Fruit fly (Drosophila melanogaster) whole organism, embryonic: ENCODE measurements around the gene Sr-CI.
A peak's percentile ranks its signal among the peaks of the same experiment; 100 is the strongest.

Source experiments
- ATbp ChIP-seq: fragments of 200-800 bp; sonication (Bioruptor generic); optimal IDR thresholded peaks from 2 replicates; lab custom pipeline; 2017; ENCODE audit warnings: missing biosample characterization, mild to moderate bottlenecking, missing genetic modification characterization, missing genetic modification reagents
- Abd-B ChIP-seq: fragments of 200-800 bp; sonication (Bioruptor generic); optimal IDR thresholded peaks from 2 replicates; lab custom pipeline; 2018; ENCODE audit warnings: missing biosample characterization, mild to moderate bottlenecking, missing genetic modification characterization, moderate library complexity
- B-H1 ChIP-seq: fragments of 200-800 bp; sonication (Bioruptor generic); IDR thresholded peaks from 3 replicates; pipeline ENCODE4 v1.3.6; 2022; ENCODE audit warnings: missing biosample characterization, missing genetic modification characterization
- Blimp-1 ChIP-seq: fragments of 200-800 bp; sonication (Bioruptor generic); optimal IDR thresholded peaks from 3 replicates; lab custom pipeline; 2018; ENCODE audit warnings: missing biosample characterization, missing genetic modification characterization, mild to moderate bottlenecking, moderate library complexity, missing genetic modification reagents
- CG10654 ChIP-seq: fragments of 200-800 bp; sonication (Bioruptor generic); optimal IDR thresholded peaks from 2 replicates; lab custom pipeline; 2016; ENCODE audit warnings: missing biosample characterization, missing genetic modification characterization
- CG11723 ChIP-seq: fragments of 200-800 bp; sonication (Bioruptor generic); optimal IDR thresholded peaks from 2 replicates; lab custom pipeline; 2017; ENCODE audit warnings: missing biosample characterization, mild to moderate bottlenecking, missing genetic modification characterization
- CG12942 ChIP-seq: fragments of 200-800 bp; sonication (Bioruptor generic); optimal IDR thresholded peaks from 3 replicates; lab custom pipeline; 2016; ENCODE audit warnings: missing biosample characterization, missing genetic modification characterization
- CG13894 ChIP-seq: fragments of 200-800 bp; sonication (Bioruptor generic); optimal IDR thresholded peaks from 3 replicates; lab custom pipeline; 2018; ENCODE audit warnings: missing biosample characterization, mild to moderate bottlenecking, missing genetic modification characterization, moderate library complexity
- CG15269 ChIP-seq: fragments of 200-800 bp; sonication (Bioruptor generic); optimal IDR thresholded peaks from 2 replicates; lab custom pipeline; 2018; ENCODE audit warnings: missing biosample characterization, mild to moderate bottlenecking, missing genetic modification characterization, moderate library complexity
- CG15514 ChIP-seq: fragments of 200-800 bp; sonication (Bioruptor generic); optimal IDR thresholded peaks from 3 replicates; lab custom pipeline; 2017; ENCODE audit warnings: missing biosample characterization, missing genetic modification characterization, mild to moderate bottlenecking, moderate library complexity, missing genetic modification reagents
- CG17612 ChIP-seq: fragments of 200-800 bp; sonication (Bioruptor generic); IDR thresholded peaks from 2 replicates; pipeline ENCODE4 v1.3.6; 2022; ENCODE audit warnings: missing biosample characterization, missing genetic modification characterization
- CG18764 ChIP-seq: fragments of 200-800 bp; sonication (Bioruptor generic); optimal IDR thresholded peaks from 3 replicates; lab custom pipeline; 2016; ENCODE audit warnings: missing biosample characterization, missing genetic modification characterization
- CG2116 ChIP-seq: fragments of 200-800 bp; sonication (Bioruptor generic); optimal IDR thresholded peaks from 3 replicates; lab custom pipeline; 2018; ENCODE audit warnings: missing biosample characterization, mild to moderate bottlenecking, missing genetic modification characterization
- CG2889 ChIP-seq: fragments of 200-800 bp; sonication (Bioruptor generic); IDR thresholded peaks from 3 replicates; pipeline ENCODE4 v1.3.6; 2022; ENCODE audit warnings: missing biosample characterization, missing genetic modification characterization
- CG32772 ChIP-seq: fragments of 200-800 bp; sonication (Bioruptor generic); IDR thresholded peaks from 2 replicates; pipeline ENCODE4 v1.3.6; 2022; ENCODE audit warnings: missing biosample characterization, missing genetic modification characterization
- CG4282 ChIP-seq: fragments of 200-800 bp; sonication (Bioruptor generic); optimal IDR thresholded peaks from 2 replicates; lab custom pipeline; 2016; ENCODE audit warnings: missing biosample characterization, missing genetic modification characterization
- CG4424 ChIP-seq: fragments of 200-800 bp; sonication (Bioruptor generic); optimal IDR thresholded peaks from 3 replicates; lab custom pipeline; 2016; ENCODE audit warnings: missing biosample characterization, missing genetic modification characterization
- CG4707 ChIP-seq: fragments of 200-800 bp; sonication (Bioruptor generic); optimal IDR thresholded peaks from 2 replicates; lab custom pipeline; 2018; ENCODE audit warnings: missing biosample characterization, mild to moderate bottlenecking, missing genetic modification characterization, moderate library complexity
- CG5245 ChIP-seq: fragments of 200-800 bp; sonication (Bioruptor generic); optimal IDR thresholded peaks from 3 replicates; lab custom pipeline; 2016; ENCODE audit warnings: missing biosample characterization, missing genetic modification characterization
- CG6272 ChIP-seq: fragments of 200-800 bp; sonication (Bioruptor generic); IDR thresholded peaks from 2 replicates; pipeline ENCODE4 v1.3.6; 2022; ENCODE audit warnings: missing biosample characterization, missing genetic modification characterization
- CG6654 ChIP-seq: fragments of 200-800 bp; sonication (Bioruptor generic); optimal IDR thresholded peaks from 2 replicates; lab custom pipeline; 2017; ENCODE audit warnings: missing biosample characterization, mild to moderate bottlenecking, missing genetic modification characterization
- CG8359 ChIP-seq: fragments of 200-800 bp; sonication (Bioruptor generic); optimal IDR thresholded peaks from 2 replicates; lab custom pipeline; 2017; ENCODE audit warnings: missing biosample characterization, mild to moderate bottlenecking, missing genetic modification characterization, borderline replicate concordance
- CG9727 ChIP-seq: fragments of 200-800 bp; sonication (Bioruptor generic); optimal IDR thresholded peaks from 3 replicates; lab custom pipeline; 2017; ENCODE audit warnings: missing biosample characterization, mild to moderate bottlenecking, missing genetic modification characterization
- Dbx ChIP-seq: fragments of 200-800 bp; sonication (Bioruptor generic); IDR thresholded peaks from 3 replicates; pipeline ENCODE4 v1.3.6; 2022; ENCODE audit warnings: missing biosample characterization, missing genetic modification characterization
- Deaf1 ChIP-seq: fragments of 200-800 bp; optimal IDR thresholded peaks from 3 replicates; lab custom pipeline; 2019; ENCODE audit warnings: missing biosample characterization, mild to moderate bottlenecking, missing genetic modification characterization, moderate library complexity
- Dfd ChIP-seq, 2 experiments: fragments of >200 bp; optimal IDR thresholded peaks; 2 replicates each; lab custom pipeline; 2017; ENCODE audit warnings: missing biosample characterization in 2 of 2, missing genetic modification characterization in 2 of 2
- Dip2 ChIP-seq: fragments of 200-800 bp; sonication (Bioruptor generic); IDR thresholded peaks from 2 replicates; pipeline ENCODE4 v1.3.6; 2022; ENCODE audit warnings: missing biosample characterization, missing genetic modification characterization
- E2f2 ChIP-seq: fragments of 200-800 bp; sonication (Bioruptor generic); IDR thresholded peaks from 2 replicates; pipeline ENCODE4 v1.3.6; 2022; ENCODE audit warnings: missing biosample characterization, missing genetic modification characterization
- H2.0 ChIP-seq: fragments of 200-800 bp; sonication (Bioruptor generic); IDR thresholded peaks from 2 replicates; pipeline ENCODE4 v1.3.6; 2022; ENCODE audit warnings: missing biosample characterization, missing genetic modification characterization
- Hmx ChIP-seq: fragments of 200-800 bp; sonication (Bioruptor generic); optimal IDR thresholded peaks from 2 replicates; lab custom pipeline; 2016; ENCODE audit warnings: missing biosample characterization, missing genetic modification characterization
- Lhr ChIP-seq: fragments of 200-800 bp; sonication (Bioruptor generic); optimal IDR thresholded peaks from 3 replicates; lab custom pipeline; 2017; ENCODE audit warnings: mild to moderate bottlenecking, missing biosample characterization, missing genetic modification reagents, missing genetic modification characterization
- Lim3 ChIP-seq: fragments of 200-800 bp; sonication (Bioruptor generic); IDR thresholded peaks from 2 replicates; pipeline ENCODE4 v1.3.6; 2022; ENCODE audit warnings: missing biosample characterization, missing genetic modification characterization
- Max ChIP-seq: fragments of 200-800 bp; sonication (Bioruptor generic); optimal IDR thresholded peaks from 2 replicates; lab custom pipeline; 2016; ENCODE audit warnings: missing biosample characterization, mild to moderate bottlenecking, missing genetic modification characterization
- NC2α ChIP-seq: fragments of 200-800 bp; sonication (Bioruptor generic); optimal IDR thresholded peaks from 2 replicates; lab custom pipeline; 2016; ENCODE audit warnings: missing biosample characterization, missing genetic modification characterization
- YL-1 ChIP-seq: fragments of 200-800 bp; sonication (Bioruptor generic); optimal IDR thresholded peaks from 3 replicates; lab custom pipeline; 2017; ENCODE audit warnings: missing biosample characterization, mild to moderate bottlenecking, missing genetic modification characterization
- al ChIP-seq: fragments of 200-800 bp; sonication (Bioruptor generic); IDR thresholded peaks from 2 replicates; pipeline ENCODE4 v1.3.6; 2022; ENCODE audit warnings: missing biosample characterization, missing genetic modification characterization
- ase ChIP-seq: fragments of 200-800 bp; sonication (Bioruptor generic); IDR thresholded peaks from 3 replicates; pipeline ENCODE4 v1.3.6; 2022; ENCODE audit warnings: missing biosample characterization, missing genetic modification characterization
- crc ChIP-seq: fragments of 200-800 bp; sonication (Bioruptor generic); optimal IDR thresholded peaks from 2 replicates; lab custom pipeline; 2016; ENCODE audit warnings: missing biosample characterization, missing genetic modification characterization
- ems ChIP-seq: fragments of 200-800 bp; sonication (Bioruptor generic); optimal IDR thresholded peaks from 3 replicates; lab custom pipeline; 2016; ENCODE audit warnings: missing biosample characterization, missing genetic modification characterization
- eve ChIP-seq, 2 experiments: fragments of >200 bp; optimal IDR thresholded peaks; 2 replicates each; lab custom pipeline; 2017; ENCODE audit warnings: missing biosample characterization in 2 of 2, missing genetic modification characterization in 2 of 2
- fru ChIP-seq: fragments of >200 bp; optimal IDR thresholded peaks from 2 replicates; lab custom pipeline; 2017
- gsb-n ChIP-seq: fragments of 200-800 bp; sonication (Bioruptor generic); optimal IDR thresholded peaks from 3 replicates; lab custom pipeline; 2018; ENCODE audit warnings: missing biosample characterization, mild to moderate bottlenecking, missing genetic modification characterization
- ham ChIP-seq: fragments of 200-800 bp; sonication (Bioruptor generic); IDR thresholded peaks from 2 replicates; pipeline ENCODE4 v1.3.6; 2022; ENCODE audit warnings: missing biosample characterization, missing genetic modification characterization
- maf-S ChIP-seq: fragments of 200-800 bp; sonication (Bioruptor generic); optimal IDR thresholded peaks from 2 replicates; lab custom pipeline; 2016; ENCODE audit warnings: missing biosample characterization, missing genetic modification characterization
- otp ChIP-seq: fragments of 200-800 bp; sonication (Bioruptor generic); IDR thresholded peaks from 3 replicates; pipeline ENCODE4, ENCODE4 v1.3.6; 2022; ENCODE audit warnings: missing biosample characterization, missing genetic modification characterization
- peb ChIP-seq: fragments of 200-800 bp; sonication (Bioruptor generic); IDR thresholded peaks from 2 replicates; pipeline ENCODE4 v1.3.6; 2022; ENCODE audit warnings: missing biosample characterization, missing genetic modification characterization
- row ChIP-seq: fragments of 200-800 bp; sonication (Bioruptor generic); IDR thresholded peaks from 3 replicates; pipeline ENCODE4 v1.3.6; 2022; ENCODE audit warnings: missing biosample characterization, missing genetic modification characterization
- shn ChIP-seq: fragments of 200-800 bp; sonication (Bioruptor generic); optimal IDR thresholded peaks from 3 replicates; lab custom pipeline; 2016; ENCODE audit warnings: missing biosample characterization, missing genetic modification characterization
- slbo ChIP-seq: fragments of 200-800 bp; sonication (Bioruptor generic); IDR thresholded peaks from 2 replicates; pipeline ENCODE4 v1.3.6; 2022; ENCODE audit warnings: missing biosample characterization, missing genetic modification characterization
- tap ChIP-seq: fragments of 200-800 bp; optimal IDR thresholded peaks from 3 replicates; lab custom pipeline; 2019; ENCODE audit warnings: missing biosample characterization, mild to moderate bottlenecking, missing genetic modification characterization, moderate library complexity
- ttk ChIP-seq: fragments of 200-800 bp; sonication (Bioruptor generic); IDR thresholded peaks from 2 replicates; pipeline ENCODE4 v2.1.2; 2022; ENCODE audit warnings: missing biosample characterization, missing genetic modification characterization

Gene Sr-CI

DNA sequence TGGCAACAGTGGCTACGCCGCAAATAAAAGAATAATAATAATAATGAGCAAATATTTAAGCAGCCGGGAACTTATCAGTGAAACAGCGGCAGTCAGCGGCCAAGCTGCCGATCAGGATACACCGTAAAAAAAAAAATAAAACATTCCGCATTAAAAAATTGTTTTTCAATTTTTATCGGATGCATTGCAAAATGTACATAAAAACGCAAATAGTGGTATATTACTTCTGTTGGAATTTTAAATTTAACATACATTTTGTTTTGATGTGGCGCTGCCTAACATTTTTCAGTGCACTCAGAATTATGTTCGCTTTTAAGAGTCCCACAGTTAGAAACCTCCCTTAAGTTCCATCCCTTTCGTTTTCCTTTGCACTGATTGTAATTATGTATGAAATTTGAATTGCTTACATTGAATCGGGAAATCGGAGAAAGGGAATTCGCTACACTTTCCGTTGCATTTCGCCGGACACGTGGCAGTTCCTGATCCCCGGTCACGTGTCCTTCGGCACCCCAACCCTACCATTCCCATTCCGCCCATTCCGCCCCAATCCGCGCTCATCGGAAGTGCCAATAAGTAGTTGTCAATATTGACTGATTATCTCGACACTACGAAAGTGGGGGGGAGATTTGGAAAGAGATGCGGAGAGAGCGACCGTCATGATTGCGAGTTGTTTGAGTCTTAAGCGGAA lies 2.4 kb upstream of the Sr-CI start (continued):
- TF ChIP-seq CG15269 (tag; lab: Kevin White, UChicago) = peak; percentile 78
- TF ChIP-seq CG9727 (GFP tag; lab: Kevin White, UChicago) = peak; percentile 87
- TF ChIP-seq Hmx = peak; percentile 20
- TF ChIP-seq Dfd (GFP tag; optimal IDR thresholded peaks at IDR 0.05; lab: Kevin White, UChicago) = no peak
- TF ChIP-seq CG4282 (GFP tag; lab: Kevin White, UChicago) = peak; percentile 33
- TF ChIP-seq tap (tag; lab: Kevin White, UChicago) = peak; percentile 74
- peak; percentile 59 for TF ChIP-seq CG6654
- no peak for TF ChIP-seq CG13894 (tag; lab: Kevin White, UChicago)
- TF ChIP-seq B-H1 = peak; percentile 65
- peak; percentile 65 for TF ChIP-seq H2.0 (GFP tag; lab: Robert Waterston, UW)
- peak; percentile 76 for TF ChIP-seq Max (GFP tag; lab: Kevin White, UChicago)
- TF ChIP-seq Lhr (GFP tag; lab: Kevin White, UChicago) = peak; percentile 40
- peak; percentile 43 for TF ChIP-seq peb
- peak; percentile 51 for TF ChIP-seq CG8359 (GFP tag; lab: Kevin White, UChicago)
- TF ChIP-seq Abd-B (GFP tag; lab: Kevin White, UChicago) = peak; percentile 74
- peak; percentile 42 for TF ChIP-seq CG10654
- TF ChIP-seq al (GFP tag; lab: Robert Waterston, UW) = no peak
- peak; percentile 81 for TF ChIP-seq CG18764 (GFP tag; lab: Kevin White, UChicago)
- peak; percentile 64 for TF ChIP-seq CG11723 (GFP tag; lab: Kevin White, UChicago)
- TF ChIP-seq ase (GFP tag; lab: Robert Waterston, UW) = peak; percentile 65; the same call in 2 of the 3 replicates
- TF ChIP-seq gsb-n (tag; lab: Kevin White, UChicago) = peak; percentile 95
- TF ChIP-seq CG17612 (GFP tag; lab: Robert Waterston, UW) = no peak; the same call in 1 of the 2 replicates
- peak; percentile 53 for TF ChIP-seq crc (GFP tag; lab: Kevin White, UChicago)
- TF ChIP-seq row (GFP tag; lab: Robert Waterston, UW) = peak; percentile 88
- TF ChIP-seq CG12942 (GFP tag; lab: Kevin White, UChicago) = peak; percentile 55
- TF ChIP-seq otp (GFP tag; lab: Robert Waterston, UW) = peak; percentile 88
- TF ChIP-seq E2f2 (GFP tag; lab: Robert Waterston, UW) = no peak; the same call in 1 of the 2 replicates
- peak; percentile 88 for TF ChIP-seq CG4424
- TF ChIP-seq CG2116 = peak; percentile 37
- TF ChIP-seq Dbx = 0 out of 3 replicates have a peak, but pooled peaks have one; percentile 54
- no peak for TF ChIP-seq Lim3
- TF ChIP-seq Dip2 = no peak
- peak; percentile 15 for TF ChIP-seq shn
- no peak for TF ChIP-seq CG2889 (GFP tag; lab: Robert Waterston, UW)
- peak; percentile 44 for TF ChIP-seq NC2α
- peak; percentile 77 for TF ChIP-seq slbo (GFP tag; lab: Robert Waterston, UW)
- peak; percentile 78 for TF ChIP-seq CG32772
- peak; percentile 60 for TF ChIP-seq CG4707 (GFP tag; lab: Kevin White, UChicago)
- TF ChIP-seq YL-1 (GFP tag; lab: Kevin White, UChicago) = peak; percentile 7
- peak; percentile 71 for TF ChIP-seq ems (GFP tag; lab: Kevin White, UChicago)
- TF ChIP-seq ttk = peak; percentile 79
- no peak for TF ChIP-seq ham
- peak; percentile 60 for TF ChIP-seq maf-S (GFP tag; lab: Kevin White, UChicago)
- TF ChIP-seq CG6272 (GFP tag; lab: Robert Waterston, UW) = peak; percentile 76
- TF ChIP-seq eve (GFP tag; optimal IDR thresholded peaks at IDR 0.05; lab: Kevin White, UChicago) = peak in 1 of 2 experiments; percentile 93
- peak; percentile 46 for TF ChIP-seq Deaf1 (tag; lab: Kevin White, UChicago)
- TF ChIP-seq fru (lab: Kevin White, UChicago) = no peak
- TF ChIP-seq CG5245 (GFP tag; lab: Kevin White, UChicago) = peak; percentile 70
- peak; percentile 89 for TF ChIP-seq Blimp-1 (GFP tag; lab: Kevin White, UChicago)
- peak; percentile 76 for TF ChIP-seq ATbp (GFP tag; lab: Kevin White, UChicago)
- peak; percentile 60 for TF ChIP-seq CG15514
